Worm (Caenorhabditis elegans) whole organism, L3 larva: Measurements from ENCODE around the gene F56D2.8.
A peak's percentile ranks its signal among the peaks of the same experiment; 100 is the strongest.

Experiments used
- ZK546.5 ChIP-seq: sonication (generic microtip); optimal IDR thresholded peaks from 2 replicates; lab custom pipeline; 2017; ENCODE audit warnings: missing biosample characterization, missing genetic modification characterization
- aly-2 ChIP-seq: fragments of 150-350 bp; optimal IDR thresholded peaks from 2 replicates; lab custom pipeline; 2014; ENCODE audit warnings: missing biosample characterization, missing genetic modification characterization
- ceh-28 ChIP-seq: fragments of 150-350 bp; optimal IDR thresholded peaks from 2 replicates; lab custom pipeline; 2014; ENCODE audit warnings: missing biosample characterization, missing genetic modification reagents, missing genetic modification characterization
- ceh-82 ChIP-seq: fragments of 150-350 bp; optimal IDR thresholded peaks from 2 replicates; lab custom pipeline; 2014; ENCODE audit warnings: missing biosample characterization, missing genetic modification characterization
- ceh-9 ChIP-seq: sonication (generic microtip); optimal IDR thresholded peaks from 2 replicates; lab custom pipeline; 2018; ENCODE audit warnings: missing biosample characterization, missing genetic modification characterization
- daf-12 ChIP-seq: fragments of 150-350 bp; optimal IDR thresholded peaks from 2 replicates; lab custom pipeline; 2014; ENCODE audit warnings: missing biosample characterization, missing genetic modification reagents, missing genetic modification characterization
- egl-27 ChIP-seq: sonication (generic microtip); optimal IDR thresholded peaks from 4 replicates; lab custom pipeline; 2017; ENCODE audit warnings: missing biosample characterization, missing genetic modification reagents, missing genetic modification characterization
- egl-5 ChIP-seq: fragments of 150-350 bp; optimal IDR thresholded peaks from 2 replicates; lab custom pipeline; 2017; ENCODE audit warnings: missing biosample characterization, missing genetic modification reagents, missing genetic modification characterization, inconsistent platforms
- elt-1 ChIP-seq: fragments of 150-350 bp; optimal IDR thresholded peaks from 2 replicates; lab custom pipeline; 2014; ENCODE audit warnings: missing biosample characterization, missing genetic modification characterization
- fkh-10 ChIP-seq: sonication (generic microtip); optimal IDR thresholded peaks from 2 replicates; lab custom pipeline; 2017; ENCODE audit warnings: missing biosample characterization, missing genetic modification reagents, missing genetic modification characterization
- fkh-2 ChIP-seq: fragments of 150-350 bp; optimal IDR thresholded peaks from 2 replicates; lab custom pipeline; 2014; ENCODE audit warnings: missing biosample characterization, missing genetic modification reagents, missing genetic modification characterization
- fos-1 ChIP-seq: fragments of 150-350 bp; optimal IDR thresholded peaks from 2 replicates; lab custom pipeline; 2014; ENCODE audit warnings: missing biosample characterization, missing genetic modification characterization
- hmg-11 ChIP-seq: sonication (generic microtip); optimal IDR thresholded peaks from 2 replicates; lab custom pipeline; 2016; ENCODE audit warnings: missing genetic modification characterization, missing compliant biosample characterization
- jun-1 ChIP-seq: fragments of 150-350 bp; optimal IDR thresholded peaks from 2 replicates; lab custom pipeline; 2014; ENCODE audit warnings: missing biosample characterization, missing genetic modification reagents, missing genetic modification characterization
- lin-15B ChIP-seq: fragments of 150-350 bp; optimal IDR thresholded peaks from 2 replicates; lab custom pipeline; 2014; ENCODE audit warnings: missing biosample characterization, missing genetic modification characterization
- lin-39 ChIP-seq: fragments of 150-350 bp; optimal IDR thresholded peaks from 2 replicates; lab custom pipeline; 2018; ENCODE audit warnings: missing biosample characterization, missing genetic modification reagents, missing genetic modification characterization
- lsy-12 ChIP-seq: sonication (generic microtip); optimal IDR thresholded peaks from 2 replicates; lab custom pipeline; 2016; ENCODE audit warnings: mild to moderate bottlenecking, missing genetic modification characterization, missing compliant biosample characterization
- mml-1 ChIP-seq: fragments of 150-350 bp; sonication (generic microtip); optimal IDR thresholded peaks from 3 replicates; lab custom pipeline; 2014; ENCODE audit warnings: missing biosample characterization, missing genetic modification characterization
- nfya-1 ChIP-seq: sonication (generic microtip); optimal IDR thresholded peaks from 2 replicates; lab custom pipeline; 2017; ENCODE audit warnings: missing genetic modification characterization, mild to moderate bottlenecking, missing compliant biosample characterization, antibody characterized with exemption, moderate library complexity; ENCODE audit not compliant: insufficient read depth
- nhr-12 ChIP-seq: fragments of 150-350 bp; optimal IDR thresholded peaks from 2 replicates; lab custom pipeline; 2014; ENCODE audit warnings: missing biosample characterization, missing genetic modification characterization
- nhr-23 ChIP-seq: fragments of 150-350 bp; optimal IDR thresholded peaks from 2 replicates; lab custom pipeline; 2014; ENCODE audit warnings: missing biosample characterization, missing genetic modification reagents, missing genetic modification characterization
- nhr-25 ChIP-seq: sonication (generic microtip); optimal IDR thresholded peaks from 2 replicates; lab custom pipeline; 2017; ENCODE audit warnings: missing biosample characterization, missing genetic modification characterization
- nhr-28 ChIP-seq: fragments of 150-350 bp; optimal IDR thresholded peaks from 2 replicates; lab custom pipeline; 2014; ENCODE audit warnings: missing biosample characterization, missing genetic modification characterization
- nhr-43 ChIP-seq: sonication (generic microtip); optimal IDR thresholded peaks from 2 replicates; lab custom pipeline; 2016; ENCODE audit warnings: mild to moderate bottlenecking, missing genetic modification characterization, missing compliant biosample characterization; ENCODE audit not compliant: poor library complexity, severe bottlenecking
- nhr-67 ChIP-seq: fragments of 150-350 bp; optimal IDR thresholded peaks from 2 replicates; lab custom pipeline; 2014; ENCODE audit warnings: missing biosample characterization, missing genetic modification characterization
- nhr-77 ChIP-seq: fragments of 150-350 bp; optimal IDR thresholded peaks from 2 replicates; lab custom pipeline; 2014; ENCODE audit warnings: missing biosample characterization, missing genetic modification characterization
- pqm-1 ChIP-seq: fragments of 150-350 bp; optimal IDR thresholded peaks from 2 replicates; lab custom pipeline; 2017; ENCODE audit warnings: missing biosample characterization, missing genetic modification characterization, inconsistent platforms
- skn-1 ChIP-seq: fragments of 150-350 bp; optimal IDR thresholded peaks from 2 replicates; lab custom pipeline; 2014; ENCODE audit warnings: missing biosample characterization, missing genetic modification characterization
- snpc-4 ChIP-seq: fragments of 150-350 bp; optimal IDR thresholded peaks from 2 replicates; lab custom pipeline; 2014; ENCODE audit warnings: missing biosample characterization, missing genetic modification characterization
- unc-62 ChIP-seq: fragments of 150-350 bp; sonication (generic microtip); optimal IDR thresholded peaks from 4 replicates; lab custom pipeline; 2014; ENCODE audit warnings: missing biosample characterization, missing genetic modification reagents, missing genetic modification characterization
- zag-1 ChIP-seq: fragments of 150-350 bp; optimal IDR thresholded peaks from 2 replicates; lab custom pipeline; 2014; ENCODE audit warnings: missing biosample characterization, missing genetic modification characterization
- ztf-11 ChIP-seq: fragments of 150-350 bp; optimal IDR thresholded peaks from 2 replicates; lab custom pipeline; 2014; ENCODE audit warnings: missing biosample characterization, missing genetic modification characterization
- ztf-4 ChIP-seq: fragments of 150-350 bp; optimal IDR thresholded peaks from 2 replicates; lab custom pipeline; 2014; ENCODE audit warnings: missing biosample characterization, missing genetic modification characterization

Gene F56D2.8

DNA sequence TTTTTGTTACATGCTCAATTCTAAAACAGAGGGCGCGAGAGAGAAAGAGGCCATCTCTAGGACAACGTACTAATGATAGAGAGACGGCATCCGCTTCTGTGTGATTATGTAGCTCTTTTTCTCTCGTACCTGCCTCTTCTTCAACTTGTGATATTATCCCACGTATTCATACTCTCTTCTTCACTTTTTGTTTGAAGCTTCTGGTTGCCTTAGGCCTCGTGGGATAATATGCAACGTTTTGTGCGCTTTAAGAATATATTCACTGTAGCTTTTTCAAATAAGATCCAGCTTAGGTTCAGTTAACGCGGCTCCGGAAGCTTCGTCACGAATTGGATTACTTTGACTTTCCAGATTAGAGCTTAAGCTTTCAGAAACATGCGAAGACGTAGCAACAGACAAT, at the start of gene F56D2.8, which contains the start of gene uev-2:
Gene F56D2.8, minus strand, starts transcription at position 101 of the 400 bp plus-strand sequence.
Gene uev-2, plus strand, starts transcription at position 360 of the 400 bp plus-strand sequence.
- TF ChIP-seq aly-2 (tag; lab: Kevin White, UChicago) (no peak), nhr-67 (tag; lab: Kevin White, UChicago) (no peak), pqm-1 (tag; lab: Kevin White, UChicago) (no peak), elt-1 (tag; lab: Kevin White, UChicago) (no peak), ceh-82 (tag; lab: Kevin White, UChicago) (no peak), fkh-2 (tag; lab: Kevin White, UChicago) (no peak), daf-12 (tag; lab: Kevin White, UChicago) (no peak)

DNA sequence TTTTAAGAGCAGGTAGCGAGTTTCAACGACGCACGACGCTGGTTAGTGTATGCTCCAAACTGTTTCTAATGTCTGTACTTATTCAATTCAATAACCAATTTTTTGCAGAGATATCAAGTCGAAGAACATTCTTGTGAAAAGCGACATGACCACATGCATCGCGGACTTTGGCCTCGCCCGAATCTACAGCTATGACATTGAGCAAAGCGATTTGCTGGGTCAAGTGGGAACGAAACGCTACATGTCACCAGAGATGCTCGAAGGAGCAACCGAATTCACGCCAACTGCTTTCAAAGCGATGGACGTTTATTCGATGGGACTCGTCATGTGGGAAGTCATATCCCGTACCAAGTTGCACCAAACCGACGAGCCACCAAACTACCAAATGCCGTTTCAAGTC, 47.7 kb upstream of the F56D2.8 start:
- TF ChIP-seq lin-39 (tag; lab: Kevin White, UChicago) (peak; percentile 23), pqm-1 (tag; lab: Kevin White, UChicago) (no peak)

DNA sequence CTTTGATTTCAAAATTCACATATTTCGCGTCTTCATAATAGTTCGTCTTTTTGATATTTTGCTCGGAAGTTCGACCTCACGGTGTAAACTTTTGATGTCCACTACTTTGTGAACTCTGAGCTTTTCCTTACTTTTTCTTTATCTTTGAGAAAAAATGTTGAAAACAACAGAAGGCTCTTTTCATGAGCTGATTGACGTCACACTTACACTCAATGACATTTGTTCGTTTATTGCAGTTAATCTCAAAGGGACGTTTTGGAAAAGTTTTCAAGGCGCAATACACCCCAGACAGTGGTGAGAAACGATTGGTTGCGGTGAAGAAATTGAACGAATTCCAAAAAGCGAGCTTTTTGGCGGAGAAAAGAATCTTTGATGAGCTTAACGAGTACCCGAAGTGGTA, 46.6 kb upstream of the F56D2.8 start:
- TF ChIP-seq egl-5 (tag; lab: Kevin White, UChicago) (no peak), hmg-11 (tag; lab: Kevin White, UChicago) (no peak), jun-1 (tag; lab: Kevin White, UChicago) (no peak), nhr-25 (tag; lab: Kevin White, UChicago) (no peak), nhr-43 (no peak), ztf-4 (tag; lab: Kevin White, UChicago) (no peak), ceh-28 (tag; lab: Kevin White, UChicago) (no peak), egl-27 (tag; lab: Kevin White, UChicago) (no peak), ceh-9 (tag; lab: Kevin White, UChicago) (no peak), fkh-2 (tag; lab: Kevin White, UChicago) (no peak), nhr-28 (tag; lab: Kevin White, UChicago) (no peak), lin-39 (tag; lab: Kevin White, UChicago) (no peak), fos-1 (tag; lab: Kevin White, UChicago) (no peak), elt-1 (tag; lab: Kevin White, UChicago) (no peak)
- TF ChIP-seq, all 47 proteins: peak for 0

DNA sequence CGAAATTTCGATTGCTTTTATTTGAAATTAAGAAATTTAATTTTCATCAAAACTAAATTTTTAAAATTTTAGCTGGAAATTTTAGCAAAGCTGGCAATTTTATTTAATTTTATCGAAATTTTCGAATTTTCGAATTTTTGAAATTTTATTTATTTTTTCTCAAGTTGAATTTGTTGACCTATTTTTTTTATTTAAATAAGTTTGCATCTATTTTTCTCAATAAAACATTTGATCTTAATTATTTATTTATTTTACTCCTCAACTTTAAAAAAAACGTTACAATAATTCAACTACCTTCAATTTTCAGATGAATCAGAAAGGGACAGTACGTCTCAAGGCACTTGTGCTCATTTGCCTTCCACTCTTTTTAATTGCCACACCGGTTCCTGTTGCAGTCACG, 42.2 kb upstream of the F56D2.8 start, which contains the start of gene daf-4:
Gene daf-4, plus strand, starts transcription at position 301 of the 400 bp plus-strand sequence.
- no peak for TF ChIP-seq egl-5 (tag; lab: Kevin White, UChicago)
- TF ChIP-seq skn-1, result no peak
- no peak for TF ChIP-seq daf-12 (tag; lab: Kevin White, UChicago)
- no peak for TF ChIP-seq fos-1 (tag; lab: Kevin White, UChicago)
- no peak for TF ChIP-seq lsy-12 (tag; lab: Kevin White, UChicago)
- TF ChIP-seq zag-1 (tag; lab: Kevin White, UChicago), result no peak
- TF ChIP-seq unc-62 (GFP tag; lab: Kevin White, UChicago), result no peak
- no peak for TF ChIP-seq ceh-82 (tag; lab: Kevin White, UChicago)
- TF ChIP-seq pqm-1 (tag; lab: Kevin White, UChicago), result no peak
- no peak for TF ChIP-seq mml-1 (tag; lab: Kevin White, UChicago)
- TF ChIP-seq snpc-4 (tag; lab: Kevin White, UChicago), result no peak
- TF ChIP-seq ZK546.5 (tag; lab: Kevin White, UChicago), result no peak
- TF ChIP-seq nhr-77 (tag; lab: Kevin White, UChicago), result no peak
- no peak for TF ChIP-seq nfya-1 (tag; lab: Kevin White, UChicago)
- TF ChIP-seq nhr-12, result no peak
- TF ChIP-seq hmg-11 (tag; lab: Kevin White, UChicago), result no peak
- TF ChIP-seq nhr-23, result no peak
- TF ChIP-seq ztf-11 (tag; lab: Kevin White, UChicago), result no peak
- TF ChIP-seq lin-15B, result no peak
- TF ChIP-seq, all 47 proteins: peak for 0

DNA sequence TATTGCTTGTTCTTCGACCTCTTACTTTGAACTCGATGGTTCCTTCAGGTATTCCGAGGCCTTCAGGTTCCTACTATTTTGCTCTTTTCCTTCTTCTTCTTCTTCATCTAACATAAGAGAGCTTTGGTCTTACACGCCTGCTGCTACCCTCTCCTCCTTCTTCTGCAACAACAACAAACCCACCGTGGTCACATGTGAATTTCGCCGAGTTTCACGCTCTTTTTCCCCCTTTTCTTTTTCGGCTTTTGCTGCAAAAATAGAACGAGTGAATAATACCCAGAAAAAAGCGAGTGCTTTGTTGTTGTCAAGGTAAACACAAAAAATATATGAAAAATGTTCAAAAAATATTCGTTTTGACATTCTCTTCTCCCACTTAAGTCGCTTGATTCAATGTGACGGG, 40.8 kb upstream of the F56D2.8 start:
- TF ChIP-seq mml-1 (tag; lab: Kevin White, UChicago) (no peak), skn-1 (no peak), fkh-10 (GFP tag; lab: Kevin White, UChicago) (peak; percentile 26), nfya-1 (tag; lab: Kevin White, UChicago) (peak; percentile 21), nhr-28 (tag; lab: Kevin White, UChicago) (no peak)
- TF ChIP-seq, all 47 proteins: peak for 2
